Fruit fly (Drosophila melanogaster) whole organism, embryonic: ENCODE measurements around the gene bun.

Experiments used
- BtbVII ChIP-seq: fragments of 200-800 bp; sonication (Bioruptor generic); optimal IDR thresholded peaks from 3 replicates; lab custom pipeline; 2017; ENCODE audit warnings: missing biosample characterization, mild to moderate bottlenecking, missing genetic modification characterization
- CG10321 ChIP-seq: fragments of 200-800 bp; sonication (Bioruptor generic); IDR thresholded peaks from 2 replicates; pipeline ENCODE4 v1.3.6; 2022; ENCODE audit warnings: missing biosample characterization, missing genetic modification characterization
- CG10543 ChIP-seq: fragments of 200-800 bp; sonication (Bioruptor generic); optimal IDR thresholded peaks from 3 replicates; lab custom pipeline; 2017; ENCODE audit warnings: missing biosample characterization, mild to moderate bottlenecking, missing genetic modification characterization, moderate library complexity
- CG10654 ChIP-seq: fragments of 200-800 bp; sonication (Bioruptor generic); optimal IDR thresholded peaks from 2 replicates; lab custom pipeline; 2016; ENCODE audit warnings: missing biosample characterization, missing genetic modification characterization
- CG11695 ChIP-seq: fragments of 200-800 bp; sonication (Bioruptor generic); IDR thresholded peaks from 3 replicates; pipeline ENCODE4 v1.3.6; 2022; ENCODE audit warnings: missing biosample characterization, missing genetic modification characterization
- CG13894 ChIP-seq: fragments of 200-800 bp; sonication (Bioruptor generic); optimal IDR thresholded peaks from 3 replicates; lab custom pipeline; 2018; ENCODE audit warnings: missing biosample characterization, mild to moderate bottlenecking, missing genetic modification characterization, moderate library complexity
- CG14667 ChIP-seq: fragments of 200-800 bp; sonication (Bioruptor generic); IDR thresholded peaks from 2 replicates; pipeline ENCODE4 v1.3.6; 2022; ENCODE audit warnings: missing biosample characterization, missing genetic modification characterization
- CG1647 ChIP-seq: fragments of 200-800 bp; sonication (Bioruptor generic); optimal IDR thresholded peaks from 3 replicates; lab custom pipeline; 2016; ENCODE audit warnings: missing biosample characterization, missing genetic modification characterization
- CG17186 ChIP-seq: fragments of 200-800 bp; sonication (Bioruptor generic); optimal IDR thresholded peaks from 3 replicates; lab custom pipeline; 2017; ENCODE audit warnings: missing biosample characterization, missing genetic modification reagents, missing genetic modification characterization
- CG17361 ChIP-seq: fragments of 200-800 bp; sonication (Bioruptor generic); IDR thresholded peaks from 3 replicates; pipeline ENCODE4 v1.3.6; 2022; ENCODE audit warnings: missing biosample characterization, missing genetic modification characterization
- CG18262 ChIP-seq: fragments of 200-800 bp; optimal IDR thresholded peaks from 3 replicates; lab custom pipeline; 2019; ENCODE audit warnings: missing biosample characterization, mild to moderate bottlenecking, missing genetic modification characterization, moderate library complexity
- CG1832 ChIP-seq: fragments of 200-800 bp; sonication (Bioruptor generic); optimal IDR thresholded peaks from 2 replicates; lab custom pipeline; 2017; ENCODE audit warnings: missing biosample characterization, mild to moderate bottlenecking, missing genetic modification characterization, inconsistent platforms
- CG2875 ChIP-seq: fragments of 200-800 bp; sonication (Bioruptor generic); optimal IDR thresholded peaks from 2 replicates; lab custom pipeline; 2017; ENCODE audit warnings: missing biosample characterization, mild to moderate bottlenecking, missing genetic modification characterization, missing genetic modification reagents
- CG30403 ChIP-seq: fragments of 200-800 bp; sonication (Bioruptor generic); optimal IDR thresholded peaks from 3 replicates; lab custom pipeline; 2016; ENCODE audit warnings: missing biosample characterization, missing genetic modification characterization
- CG31224 ChIP-seq: fragments of 200-800 bp; sonication (Bioruptor generic); IDR thresholded peaks from 2 replicates; pipeline ENCODE4 v1.3.6; 2022; ENCODE audit warnings: missing biosample characterization, missing genetic modification characterization
- CG3163 ChIP-seq: fragments of 200-800 bp; sonication (Bioruptor generic); optimal IDR thresholded peaks from 3 replicates; lab custom pipeline; 2016; ENCODE audit warnings: missing biosample characterization, missing genetic modification characterization
- CG6272 ChIP-seq: fragments of 200-800 bp; sonication (Bioruptor generic); IDR thresholded peaks from 2 replicates; pipeline ENCODE4 v1.3.6; 2022; ENCODE audit warnings: missing biosample characterization, missing genetic modification characterization
- CG6654 ChIP-seq: fragments of 200-800 bp; sonication (Bioruptor generic); optimal IDR thresholded peaks from 2 replicates; lab custom pipeline; 2017; ENCODE audit warnings: missing biosample characterization, mild to moderate bottlenecking, missing genetic modification characterization
- CG6791 ChIP-seq: fragments of 200-800 bp; sonication (Bioruptor generic); IDR thresholded peaks from 3 replicates; pipeline ENCODE4 v1.3.6; 2022; ENCODE audit warnings: missing biosample characterization, missing genetic modification characterization; ENCODE audit not compliant: partially characterized antibody
- CG7357 ChIP-seq: fragments of 200-800 bp; sonication (Bioruptor generic); IDR thresholded peaks from 3 replicates; pipeline ENCODE4 v1.3.6; 2022; ENCODE audit warnings: missing biosample characterization, missing genetic modification characterization
- CG7745 ChIP-seq: fragments of 200-800 bp; sonication (Bioruptor generic); optimal IDR thresholded peaks from 2 replicates; lab custom pipeline; 2018; ENCODE audit warnings: missing biosample characterization, mild to moderate bottlenecking, missing genetic modification characterization, moderate library complexity
- CG7839 ChIP-seq: fragments of 200-800 bp; sonication (Bioruptor generic); optimal IDR thresholded peaks from 3 replicates; lab custom pipeline; 2018; ENCODE audit warnings: missing biosample characterization, mild to moderate bottlenecking, missing genetic modification characterization, moderate library complexity
- CG9437 ChIP-seq: fragments of 200-800 bp; sonication (Bioruptor generic); optimal IDR thresholded peaks from 2 replicates; lab custom pipeline; 2018; ENCODE audit warnings: missing biosample characterization, mild to moderate bottlenecking, missing genetic modification characterization
- Dp ChIP-seq: fragments of 200-800 bp; sonication (Bioruptor generic); optimal IDR thresholded peaks from 2 replicates; lab custom pipeline; 2018; ENCODE audit warnings: missing biosample characterization, mild to moderate bottlenecking, missing genetic modification characterization, moderate library complexity
- HLH3B ChIP-seq: fragments of 200-800 bp; sonication (Bioruptor generic); IDR thresholded peaks from 2 replicates; pipeline ENCODE4 v1.3.6; 2022; ENCODE audit warnings: missing biosample characterization, missing genetic modification characterization
- Hsf ChIP-seq: fragments of 200-800 bp; sonication (Bioruptor generic); optimal IDR thresholded peaks from 3 replicates; lab custom pipeline; 2016; ENCODE audit warnings: missing biosample characterization, missing genetic modification characterization
- Meics ChIP-seq: fragments of 200-800 bp; sonication (Bioruptor generic); optimal IDR thresholded peaks from 2 replicates; lab custom pipeline; 2017; ENCODE audit warnings: missing biosample characterization, mild to moderate bottlenecking, missing genetic modification characterization
- NFAT ChIP-seq: fragments of 200-800 bp; sonication (Bioruptor generic); IDR thresholded peaks from 2 replicates; pipeline ENCODE4 v1.3.6; 2022; ENCODE audit warnings: missing biosample characterization, missing genetic modification characterization
- Side ChIP-seq: fragments of 200-800 bp; sonication (Bioruptor generic); optimal IDR thresholded peaks from 2 replicates; lab custom pipeline; 2016; ENCODE audit warnings: missing biosample characterization, missing genetic modification characterization
- Six4 ChIP-seq: fragments of 200-800 bp; sonication (Bioruptor generic); optimal IDR thresholded peaks from 2 replicates; lab custom pipeline; 2016; ENCODE audit warnings: missing biosample characterization, missing genetic modification characterization
- Trl ChIP-seq, 3 experiments: fragments of >200 bp in 2 of 3; fragments of 200-800 bp in 1 of 3; sonication (Bioruptor generic) in 1 of 3; optimal IDR thresholded peaks; 2 replicates in 1 of 3; 3 replicates in 2 of 3; lab custom pipeline; 2016 to 2017; ENCODE audit warnings: missing biosample characterization in 1 of 3, missing genetic modification characterization in 1 of 3
- ash1 ChIP-seq: fragments of 200-800 bp; sonication (Bioruptor generic); optimal IDR thresholded peaks from 2 replicates; lab custom pipeline; 2018; ENCODE audit warnings: missing biosample characterization, mild to moderate bottlenecking, missing genetic modification characterization
- btn ChIP-seq: fragments of 200-800 bp; sonication (Bioruptor generic); optimal IDR thresholded peaks from 2 replicates; lab custom pipeline; 2016; ENCODE audit warnings: missing biosample characterization, missing genetic modification characterization
- cato ChIP-seq: fragments of 200-800 bp; sonication (Bioruptor generic); optimal IDR thresholded peaks from 2 replicates; lab custom pipeline; 2016; ENCODE audit warnings: missing biosample characterization, missing genetic modification characterization, borderline replicate concordance
- croc ChIP-seq: fragments of 200-800 bp; sonication (Bioruptor generic); conservative IDR thresholded peaks from 3 replicates; pipeline ENCODE4 v1.3.6; 2022; ENCODE audit warnings: missing biosample characterization, missing genetic modification characterization
- cwo ChIP-seq: fragments of 200-800 bp; sonication (Bioruptor generic); optimal IDR thresholded peaks from 3 replicates; lab custom pipeline; 2017; ENCODE audit warnings: missing biosample characterization, missing genetic modification characterization, mild to moderate bottlenecking, moderate library complexity, missing genetic modification reagents
- dimm ChIP-seq: fragments of 200-800 bp; sonication (Bioruptor generic); IDR thresholded peaks from 2 replicates; pipeline ENCODE4 v1.3.6; 2022; ENCODE audit warnings: missing biosample characterization, missing genetic modification characterization
- dm ChIP-seq: fragments of 200-800 bp; sonication (Bioruptor generic); optimal IDR thresholded peaks from 3 replicates; lab custom pipeline; 2016; ENCODE audit warnings: missing biosample characterization, missing genetic modification characterization
- dysf ChIP-seq: fragments of 200-800 bp; sonication (Bioruptor generic); IDR thresholded peaks from 3 replicates; pipeline ENCODE4 v1.3.6; 2022; ENCODE audit warnings: missing biosample characterization, missing genetic modification characterization
- grn ChIP-seq: fragments of 200-800 bp; sonication (Bioruptor generic); optimal IDR thresholded peaks from 3 replicates; lab custom pipeline; 2017; ENCODE audit warnings: missing biosample characterization, missing genetic modification characterization
- gsb-n ChIP-seq: fragments of 200-800 bp; sonication (Bioruptor generic); optimal IDR thresholded peaks from 3 replicates; lab custom pipeline; 2018; ENCODE audit warnings: missing biosample characterization, mild to moderate bottlenecking, missing genetic modification characterization
- gt ChIP-seq: fragments of 200-800 bp; sonication (Bioruptor generic); IDR thresholded peaks from 2 replicates; pipeline ENCODE4 v1.3.6; 2022; ENCODE audit warnings: missing biosample characterization, missing genetic modification characterization
- ham ChIP-seq: fragments of 200-800 bp; sonication (Bioruptor generic); IDR thresholded peaks from 2 replicates; pipeline ENCODE4 v1.3.6; 2022; ENCODE audit warnings: missing biosample characterization, missing genetic modification characterization
- nmo ChIP-seq: fragments of 200-800 bp; sonication (Bioruptor generic); optimal IDR thresholded peaks from 2 replicates; lab custom pipeline; 2018; ENCODE audit warnings: missing biosample characterization, mild to moderate bottlenecking, missing genetic modification characterization, moderate library complexity
- org-1 ChIP-seq: fragments of 200-800 bp; sonication (Bioruptor generic); optimal IDR thresholded peaks from 2 replicates; lab custom pipeline; 2017; ENCODE audit warnings: missing biosample characterization, missing genetic modification characterization
- sc ChIP-seq, 3 experiments: fragments of >200 bp in 2 of 3; fragments of 200-800 bp in 1 of 3; sonication (Bioruptor generic) in 1 of 3; optimal IDR thresholded peaks; 2 replicates in 2 of 3; 3 replicates in 1 of 3; lab custom pipeline; 2017; ENCODE audit warnings: mild to moderate bottlenecking in 1 of 3, missing biosample characterization in 1 of 3, missing genetic modification characterization in 1 of 3, missing genetic modification reagents in 1 of 3
- so ChIP-seq: fragments of 200-800 bp; sonication (Bioruptor generic); IDR thresholded peaks from 3 replicates; pipeline ENCODE4 v1.3.6; 2022; ENCODE audit warnings: missing biosample characterization, missing genetic modification characterization
- stc ChIP-seq: fragments of 200-800 bp; sonication (Bioruptor generic); IDR thresholded peaks from 2 replicates; pipeline ENCODE4 v1.3.6; 2022; ENCODE audit warnings: missing biosample characterization, missing genetic modification characterization

The bun gene

DNA sequence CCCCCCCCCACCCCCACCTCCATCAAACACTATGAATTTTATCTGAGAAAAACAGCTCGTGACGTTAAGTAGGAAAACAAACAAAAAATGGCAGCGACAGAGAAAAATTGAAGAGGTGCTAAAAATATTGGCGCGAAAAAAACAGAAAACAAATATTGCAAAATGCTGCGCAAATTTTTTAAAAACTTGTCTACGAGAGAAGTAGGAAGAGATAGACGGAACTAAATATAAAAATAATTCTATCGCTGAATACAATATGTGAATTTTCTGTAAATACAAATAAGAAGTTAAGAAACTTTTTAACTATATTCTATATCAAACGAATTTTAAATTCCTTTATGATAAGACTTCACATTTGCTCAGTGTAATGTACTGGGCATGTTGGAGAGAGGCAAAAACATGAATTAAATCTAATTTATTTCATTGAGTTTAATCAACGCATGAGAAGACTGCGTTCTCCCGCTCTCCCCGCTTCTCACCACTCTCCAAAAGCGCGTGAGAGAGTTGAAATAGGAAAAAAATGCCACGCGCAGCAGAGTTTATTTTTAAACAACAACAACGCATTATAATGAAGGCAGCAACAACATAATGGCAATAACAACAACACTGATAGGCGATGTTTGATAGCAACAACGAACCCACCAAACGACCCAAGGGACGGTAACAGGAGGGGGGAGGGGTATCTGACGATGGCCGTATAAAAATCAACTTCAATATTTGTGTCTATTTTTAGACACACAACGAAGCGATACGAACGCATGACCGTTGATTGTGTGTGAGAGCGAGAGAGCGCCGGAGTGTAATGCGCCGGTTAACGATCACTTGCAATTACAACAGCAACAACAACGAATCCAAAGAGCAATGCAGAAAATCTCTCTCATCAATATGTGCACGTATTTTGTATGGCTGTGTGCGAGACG is 17.1 kb downstream of the bun start:
- peak; percentile 43 for TF ChIP-seq HLH3B (GFP tag; lab: Robert Waterston, UW)
- TF ChIP-seq dimm (GFP tag; lab: Robert Waterston, UW): no peak
- TF ChIP-seq Six4 (GFP tag; lab: Kevin White, UChicago): peak; percentile 22
- peak; percentile 47; the same call in 1 of the 2 replicates for TF ChIP-seq stc (GFP tag; lab: Robert Waterston, UW)
- peak; percentile 84 for TF ChIP-seq CG7745 (tag; lab: Kevin White, UChicago)
- no peak for TF ChIP-seq CG6272 (GFP tag; lab: Robert Waterston, UW)
- TF ChIP-seq CG11695 (GFP tag; lab: Robert Waterston, UW): 0 out of 3 replicates have a peak, but pooled peaks have one; percentile 21
- TF ChIP-seq CG6654 (GFP tag; lab: Kevin White, UChicago): no peak
- no peak for TF ChIP-seq croc (GFP tag; lab: Robert Waterston, UW)
- TF ChIP-seq so (GFP tag; lab: Robert Waterston, UW): peak; percentile 46; the same call in 1 of the 3 replicates
- no peak for TF ChIP-seq gsb-n (tag; lab: Kevin White, UChicago)
- TF ChIP-seq CG3163 (GFP tag; lab: Kevin White, UChicago): peak; percentile 67
- TF ChIP-seq dm (GFP tag; lab: Kevin White, UChicago): peak; percentile 21
- no peak for TF ChIP-seq CG2875 (GFP tag; lab: Kevin White, UChicago)
- no peak for TF ChIP-seq gt (GFP tag; lab: Robert Waterston, UW)
- TF ChIP-seq cato (GFP tag; lab: Kevin White, UChicago): no peak
- no peak for TF ChIP-seq CG6791 (GFP tag; lab: Robert Waterston, UW)
- TF ChIP-seq cwo (GFP tag; lab: Kevin White, UChicago): peak; percentile 74
- peak; percentile 6 for TF ChIP-seq nmo (GFP tag; lab: Kevin White, UChicago)
- peak; percentile 25 for TF ChIP-seq CG10654 (GFP tag; lab: Kevin White, UChicago)
- peak; percentile 26 for TF ChIP-seq CG18262 (tag; lab: Kevin White, UChicago)
- peak; percentile 67 for TF ChIP-seq dysf (GFP tag; lab: Robert Waterston, UW)
- TF ChIP-seq ash1 (GFP tag; lab: Kevin White, UChicago): peak; percentile 45
- no peak for TF ChIP-seq Dp (GFP tag; lab: Kevin White, UChicago)
- no peak for TF ChIP-seq org-1
- TF ChIP-seq CG13894: peak; percentile 50
- no peak for TF ChIP-seq CG1832 (GFP tag; lab: Kevin White, UChicago)
- no peak for TF ChIP-seq CG14667
- TF ChIP-seq ham: no peak
- no peak for TF ChIP-seq CG17186 (GFP tag; lab: Kevin White, UChicago)
- peak; percentile 52 for TF ChIP-seq CG7839 (tag; lab: Kevin White, UChicago)
- no peak for TF ChIP-seq NFAT (GFP tag; lab: Robert Waterston, UW)
- no peak for TF ChIP-seq sc (optimal IDR thresholded peaks at IDR 0.05; lab: Kevin White, UChicago)
- no peak for TF ChIP-seq sc (GFP tag; optimal IDR thresholded peaks at IDR 0.05; lab: Kevin White, UChicago)
- peak; percentile 99 for TF ChIP-seq grn (GFP tag; lab: Kevin White, UChicago)
- TF ChIP-seq CG10543: peak; percentile 94
- no peak for TF ChIP-seq CG7357
- TF ChIP-seq CG30403 (GFP tag; lab: Kevin White, UChicago): peak; percentile 32
- no peak for TF ChIP-seq CG1647 (GFP tag; lab: Kevin White, UChicago)
- TF ChIP-seq Hsf (GFP tag; lab: Kevin White, UChicago): no peak
- TF ChIP-seq Side (GFP tag; lab: Kevin White, UChicago): no peak
- no peak for TF ChIP-seq CG31224
- peak; percentile 83 to 91 for TF ChIP-seq Trl (optimal IDR thresholded peaks at IDR 0.05; lab: Kevin White, UChicago)
- TF ChIP-seq Trl (GFP tag; optimal IDR thresholded peaks at IDR 0.05; lab: Kevin White, UChicago): peak; percentile 32
- 0 out of 3 replicates have a peak, but pooled peaks have one; percentile 17 for TF ChIP-seq CG17361 (GFP tag; lab: Robert Waterston, UW)
- TF ChIP-seq CG10321 (GFP tag; lab: Robert Waterston, UW): no peak
- TF ChIP-seq BtbVII (GFP tag; lab: Kevin White, UChicago): no peak
- TF ChIP-seq CG9437 (GFP tag; lab: Kevin White, UChicago): peak; percentile 3
- TF ChIP-seq btn (GFP tag; lab: Kevin White, UChicago): no peak
- TF ChIP-seq Meics (GFP tag; lab: Kevin White, UChicago): no peak
